Fruit fly (Drosophila melanogaster): ENCODE results near the gene Snx27.

The Snx27 gene

dm6 chrX:5756146-5756545 is 18.3 kb upstream of the Snx27 start:
- no peak for TF ChIP-seq CG8478 (optimal IDR thresholded peaks at IDR 0.05)

dm6 chrX:5754837-5755828 is 17.3 kb upstream of the Snx27 start, which contains the start of the genes lin-52 and CG15771:
Gene lin-52 (minus strand): TSS chrX:5754958.
Gene CG15771 (plus strand): TSS chrX:5755574.
- TF ChIP-seq usp (GFP tag; optimal IDR thresholded peaks at IDR 0.05) (no peak), pan (optimal IDR thresholded peaks at IDR 0.05) (no peak), EcR (GFP tag; optimal IDR thresholded peaks at IDR 0.05) (no peak), CG8478 (optimal IDR thresholded peaks at IDR 0.05) (no peak), Dll (optimal IDR thresholded peaks at IDR 0.05) (peak; percentile 77), psq (optimal IDR thresholded peaks at IDR 0.05) (no peak)

DNA sequence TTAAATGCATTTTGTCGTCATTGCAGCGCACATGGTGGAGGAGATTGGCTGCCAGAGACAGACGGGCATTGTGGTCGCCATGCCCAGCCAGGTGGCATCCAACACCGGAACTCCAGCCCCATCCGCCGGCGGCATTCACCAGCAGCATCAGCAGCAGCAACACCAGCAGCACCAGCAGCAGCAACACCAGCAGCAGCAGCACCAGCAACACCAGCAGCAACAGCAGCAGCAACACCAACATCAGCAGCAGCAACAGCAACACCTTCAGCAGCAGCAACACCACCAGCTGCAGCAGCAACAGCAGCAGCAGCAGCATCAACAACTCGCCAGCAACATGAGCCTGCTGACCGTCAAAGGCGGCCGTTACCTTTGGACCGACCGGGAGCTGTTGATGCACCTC is 15.0 kb upstream of the Snx27 start:
- TF ChIP-seq pan (optimal IDR thresholded peaks at IDR 0.05) (no peak), Dll (optimal IDR thresholded peaks at IDR 0.05) (no peak), usp (GFP tag; optimal IDR thresholded peaks at IDR 0.05) (no peak), psq (optimal IDR thresholded peaks at IDR 0.05) (no peak), EcR (GFP tag; optimal IDR thresholded peaks at IDR 0.05) (no peak), CG8478 (optimal IDR thresholded peaks at IDR 0.05) (no peak)

- TF ChIP-seq usp (GFP tag; optimal IDR thresholded peaks at IDR 0.05) (no peak), pan (optimal IDR thresholded peaks at IDR 0.05) (no peak), EcR (GFP tag; optimal IDR thresholded peaks at IDR 0.05) (no peak), Dll (optimal IDR thresholded peaks at IDR 0.05) (no peak), CG8478 (optimal IDR thresholded peaks at IDR 0.05) (no peak), psq (optimal IDR thresholded peaks at IDR 0.05) (no peak)
Observed at dm6 chrX:5751949-5752348, 14.1 kb upstream of the Snx27 start, which contains the start of gene CG15772. Gene CG15772 (plus strand): TSS chrX:5752249.

DNA sequence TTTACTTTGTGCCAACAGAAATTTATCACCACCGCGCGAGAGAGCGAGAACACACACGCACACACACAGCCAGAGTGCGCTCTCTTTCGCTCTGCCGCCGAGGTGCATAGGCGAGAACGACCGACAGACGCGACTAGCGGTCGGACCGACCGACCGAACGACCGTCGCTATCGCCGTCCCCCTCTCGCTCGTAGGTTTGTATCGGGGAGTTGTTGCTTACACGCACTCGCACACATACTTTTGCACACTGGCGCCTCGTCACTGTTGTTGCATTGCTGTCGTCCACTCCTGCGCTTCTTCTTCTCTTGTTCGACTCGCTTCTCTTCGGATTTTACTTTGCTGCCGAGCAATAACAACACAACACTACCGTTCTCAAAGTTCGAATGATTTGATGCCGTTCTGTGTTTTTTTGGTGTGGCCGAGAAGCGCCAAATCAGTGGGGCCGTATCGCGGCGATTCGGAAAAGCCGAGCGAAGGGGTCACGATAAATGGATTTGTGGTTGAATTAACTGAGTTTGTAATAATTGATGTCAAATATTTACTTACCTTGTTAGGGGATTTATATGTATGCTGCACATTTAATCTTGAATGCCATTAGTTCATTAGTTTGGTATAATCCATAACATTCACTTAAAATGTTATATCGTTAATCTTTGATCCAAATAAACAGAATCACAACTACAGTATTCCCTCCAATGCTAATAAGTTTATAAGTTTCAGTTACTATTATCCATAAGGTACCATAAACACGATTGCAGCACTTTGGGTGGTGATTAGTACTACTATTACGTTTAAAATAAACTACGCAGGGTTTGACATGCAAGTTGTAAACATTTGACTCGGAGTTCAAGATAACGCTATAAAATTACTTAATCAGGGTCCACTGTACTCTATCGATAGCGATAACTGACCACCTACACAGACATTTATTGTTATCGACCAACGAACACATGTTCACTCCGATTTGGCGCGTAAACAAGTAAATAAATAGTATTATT is 9.3 kb upstream of the Snx27 start, which contains the start of the genes IntS6 and Rtel1:
TSS of gene IntS6 (minus strand) at position 391 of the 998 bp plus-strand sequence.
TSS of gene Rtel1 (plus strand) at position 884 of the 998 bp plus-strand sequence.
- TF ChIP-seq Dll (optimal IDR thresholded peaks at IDR 0.05): peak; percentile 58
- no peak for TF ChIP-seq usp (GFP tag; optimal IDR thresholded peaks at IDR 0.05)
- TF ChIP-seq pan (optimal IDR thresholded peaks at IDR 0.05): no peak
- peak; percentile 65 for TF ChIP-seq CG8478 (optimal IDR thresholded peaks at IDR 0.05)

- TF ChIP-seq usp (GFP tag; optimal IDR thresholded peaks at IDR 0.05) (no peak), psq (optimal IDR thresholded peaks at IDR 0.05) (no peak), pan (optimal IDR thresholded peaks at IDR 0.05) (no peak), EcR (GFP tag; optimal IDR thresholded peaks at IDR 0.05) (no peak), CG8478 (optimal IDR thresholded peaks at IDR 0.05) (no peak), Dll (optimal IDR thresholded peaks at IDR 0.05) (no peak)
Observed at dm6 chrX:5745840-5746815, 8.3 kb upstream of the Snx27 start.

- no peak for TF ChIP-seq pan (optimal IDR thresholded peaks at IDR 0.05)
- no peak for TF ChIP-seq CG8478 (optimal IDR thresholded peaks at IDR 0.05)
- no peak for TF ChIP-seq Dll (optimal IDR thresholded peaks at IDR 0.05)
- TF ChIP-seq psq (optimal IDR thresholded peaks at IDR 0.05): no peak
- no peak for TF ChIP-seq usp (GFP tag; optimal IDR thresholded peaks at IDR 0.05)
- TF ChIP-seq EcR (GFP tag; optimal IDR thresholded peaks at IDR 0.05): no peak
Observed at dm6 chrX:5744992-5745732, 7.3 kb upstream of the Snx27 start.

- TF ChIP-seq pan (optimal IDR thresholded peaks at IDR 0.05) (no peak), usp (GFP tag; optimal IDR thresholded peaks at IDR 0.05) (no peak), Dll (optimal IDR thresholded peaks at IDR 0.05) (no peak), CG8478 (optimal IDR thresholded peaks at IDR 0.05) (no peak), EcR (GFP tag; optimal IDR thresholded peaks at IDR 0.05) (no peak), psq (optimal IDR thresholded peaks at IDR 0.05) (no peak)
Observed at dm6 chrX:5744277-5744846, 6.5 kb upstream of the Snx27 start.

dm6 chrX:5741625-5742024 is 3.8 kb upstream of the Snx27 start:
- TF ChIP-seq pan (optimal IDR thresholded peaks at IDR 0.05) (no peak), psq (optimal IDR thresholded peaks at IDR 0.05) (no peak), Dll (optimal IDR thresholded peaks at IDR 0.05) (no peak), EcR (GFP tag; optimal IDR thresholded peaks at IDR 0.05) (no peak), usp (GFP tag; optimal IDR thresholded peaks at IDR 0.05) (no peak), CG8478 (optimal IDR thresholded peaks at IDR 0.05) (no peak)

dm6 chrX:5737157-5737556 is 674 bp downstream of the Snx27 start:
- TF ChIP-seq CG8478 (optimal IDR thresholded peaks at IDR 0.05) (no peak), pan (optimal IDR thresholded peaks at IDR 0.05) (no peak), psq (optimal IDR thresholded peaks at IDR 0.05) (no peak), Dll (optimal IDR thresholded peaks at IDR 0.05) (no peak), usp (GFP tag; optimal IDR thresholded peaks at IDR 0.05) (no peak), EcR (GFP tag; optimal IDR thresholded peaks at IDR 0.05) (no peak)
